Fruit fly (Drosophila melanogaster) whole organism, embryonic: Measurements from ENCODE around the gene CG6066.
A peak's percentile ranks its signal among the peaks of the same experiment; 100 is the strongest.

Experiments
- BEAF-32 ChIP-seq: fragments of 200-800 bp; sonication (Bioruptor generic); optimal IDR thresholded peaks from 3 replicates; lab custom pipeline; 2017; ENCODE audit warnings: missing biosample characterization, missing genetic modification characterization, mild to moderate bottlenecking, moderate library complexity, missing genetic modification reagents
- Bdp1 ChIP-seq: fragments of 200-800 bp; sonication (Bioruptor generic); optimal IDR thresholded peaks from 3 replicates; lab custom pipeline; 2016; ENCODE audit warnings: missing biosample characterization, missing genetic modification characterization
- BtbVII ChIP-seq: fragments of 200-800 bp; sonication (Bioruptor generic); optimal IDR thresholded peaks from 3 replicates; lab custom pipeline; 2017; ENCODE audit warnings: missing biosample characterization, mild to moderate bottlenecking, missing genetic modification characterization
- CG1024 ChIP-seq: fragments of 200-800 bp; sonication (Bioruptor generic); IDR thresholded peaks from 2 replicates; pipeline ENCODE4 v1.3.6; 2022; ENCODE audit warnings: missing biosample characterization, missing genetic modification characterization
- CG10366 ChIP-seq: fragments of 200-800 bp; sonication (Bioruptor generic); IDR thresholded peaks from 2 replicates; pipeline ENCODE4 v1.3.6; 2022; ENCODE audit warnings: missing biosample characterization, missing genetic modification characterization
- CG13296 ChIP-seq: fragments of 200-800 bp; sonication (Bioruptor generic); optimal IDR thresholded peaks from 3 replicates; lab custom pipeline; 2018; ENCODE audit warnings: missing biosample characterization, mild to moderate bottlenecking, missing genetic modification characterization
- CG18011 ChIP-seq: fragments of 200-800 bp; sonication (Bioruptor generic); optimal IDR thresholded peaks from 2 replicates; lab custom pipeline; 2017; ENCODE audit warnings: missing biosample characterization, missing genetic modification characterization, mild to moderate bottlenecking, moderate library complexity, missing genotype
- CG30020 ChIP-seq: fragments of 200-800 bp; optimal IDR thresholded peaks from 2 replicates; lab custom pipeline; 2019; ENCODE audit warnings: missing biosample characterization, mild to moderate bottlenecking, missing genetic modification characterization, moderate library complexity
- CG42726 ChIP-seq: fragments of 200-800 bp; sonication (Bioruptor generic); IDR thresholded peaks from 2 replicates; pipeline ENCODE4 v1.3.6; 2022; ENCODE audit warnings: missing biosample characterization, missing genetic modification characterization; ENCODE audit not compliant: partially characterized antibody
- CG4328 ChIP-seq: fragments of 200-800 bp; sonication (Bioruptor generic); optimal IDR thresholded peaks from 3 replicates; lab custom pipeline; 2017; ENCODE audit warnings: missing biosample characterization, missing genetic modification reagents, missing genetic modification characterization
- CG4707 ChIP-seq: fragments of 200-800 bp; sonication (Bioruptor generic); optimal IDR thresholded peaks from 2 replicates; lab custom pipeline; 2018; ENCODE audit warnings: missing biosample characterization, mild to moderate bottlenecking, missing genetic modification characterization, moderate library complexity
- CG4820 ChIP-seq: fragments of 200-800 bp; sonication (Bioruptor generic); optimal IDR thresholded peaks from 3 replicates; lab custom pipeline; 2016; ENCODE audit warnings: missing biosample characterization, missing genetic modification characterization
- CG7372 ChIP-seq: fragments of 200-800 bp; sonication (Bioruptor generic); IDR thresholded peaks from 2 replicates; pipeline ENCODE4 v1.3.6; 2022; ENCODE audit warnings: missing biosample characterization, missing genetic modification characterization
- CG7987 ChIP-seq: fragments of 200-800 bp; sonication (Bioruptor generic); optimal IDR thresholded peaks from 2 replicates; lab custom pipeline; 2018; ENCODE audit warnings: missing biosample characterization, mild to moderate bottlenecking, missing genetic modification characterization, moderate library complexity
- CG8359 ChIP-seq: fragments of 200-800 bp; sonication (Bioruptor generic); optimal IDR thresholded peaks from 2 replicates; lab custom pipeline; 2017; ENCODE audit warnings: missing biosample characterization, mild to moderate bottlenecking, missing genetic modification characterization, borderline replicate concordance
- CG9727 ChIP-seq: fragments of 200-800 bp; sonication (Bioruptor generic); optimal IDR thresholded peaks from 3 replicates; lab custom pipeline; 2017; ENCODE audit warnings: missing biosample characterization, mild to moderate bottlenecking, missing genetic modification characterization
- CG9817 ChIP-seq: fragments of 200-800 bp; sonication (Bioruptor generic); optimal IDR thresholded peaks from 2 replicates; lab custom pipeline; 2018; ENCODE audit warnings: missing biosample characterization, mild to moderate bottlenecking, missing genetic modification characterization, moderate library complexity
- CkIIα-i1 ChIP-seq: fragments of 200-800 bp; sonication (Bioruptor generic); IDR thresholded peaks from 2 replicates; pipeline ENCODE4 v1.3.6; 2022; ENCODE audit warnings: missing biosample characterization, missing genetic modification characterization
- Eip74EF ChIP-seq, 2 experiments: fragments of 200-800 bp in 1 of 2; fragments of >200 bp in 1 of 2; sonication (Bioruptor generic) in 1 of 2; optimal IDR thresholded peaks; 2 replicates each; lab custom pipeline; 2017 to 2019; ENCODE audit warnings: missing biosample characterization in 2 of 2, missing genetic modification characterization in 2 of 2, mild to moderate bottlenecking in 1 of 2, moderate library complexity in 1 of 2
- Gsc ChIP-seq: fragments of 200-800 bp; sonication (Bioruptor generic); IDR thresholded peaks from 2 replicates; pipeline ENCODE4 v1.3.6; 2022; ENCODE audit warnings: missing biosample characterization, missing genetic modification characterization
- Mes4 ChIP-seq: fragments of 200-800 bp; sonication (Bioruptor generic); optimal IDR thresholded peaks from 2 replicates; lab custom pipeline; 2016; ENCODE audit warnings: missing biosample characterization, missing genetic modification characterization
- Sox102F ChIP-seq: fragments of 200-800 bp; sonication (Bioruptor generic); optimal IDR thresholded peaks from 2 replicates; lab custom pipeline; 2018; ENCODE audit warnings: missing biosample characterization, mild to moderate bottlenecking, missing genetic modification characterization, moderate library complexity
- Usf ChIP-seq: fragments of 200-800 bp; sonication (Bioruptor generic); optimal IDR thresholded peaks from 2 replicates; lab custom pipeline; 2017; ENCODE audit warnings: missing genotype, missing biosample characterization, missing genetic modification characterization
- Vsx1 ChIP-seq: fragments of 200-800 bp; sonication (Bioruptor generic); optimal IDR thresholded peaks from 2 replicates; lab custom pipeline; 2017; ENCODE audit warnings: missing biosample characterization, mild to moderate bottlenecking, missing genetic modification characterization, missing genetic modification reagents
- btn ChIP-seq: fragments of 200-800 bp; sonication (Bioruptor generic); optimal IDR thresholded peaks from 2 replicates; lab custom pipeline; 2016; ENCODE audit warnings: missing biosample characterization, missing genetic modification characterization
- cato ChIP-seq: fragments of 200-800 bp; sonication (Bioruptor generic); optimal IDR thresholded peaks from 2 replicates; lab custom pipeline; 2016; ENCODE audit warnings: missing biosample characterization, missing genetic modification characterization, borderline replicate concordance
- cg ChIP-seq: fragments of 200-800 bp; sonication (Bioruptor generic); optimal IDR thresholded peaks from 3 replicates; lab custom pipeline; 2019; ENCODE audit warnings: missing biosample characterization, mild to moderate bottlenecking, missing genetic modification characterization, moderate library complexity
- danr ChIP-seq: fragments of 200-800 bp; sonication (Bioruptor generic); IDR thresholded peaks from 2 replicates; pipeline ENCODE4 v1.3.6; 2022; ENCODE audit warnings: missing biosample characterization, missing genetic modification characterization
- fu2 ChIP-seq: fragments of 200-800 bp; sonication (Bioruptor generic); optimal IDR thresholded peaks from 2 replicates; lab custom pipeline; 2016; ENCODE audit warnings: missing biosample characterization, missing genetic modification characterization
- grau ChIP-seq: fragments of 200-800 bp; optimal IDR thresholded peaks from 3 replicates; lab custom pipeline; 2019; ENCODE audit warnings: missing biosample characterization, mild to moderate bottlenecking, missing genetic modification characterization, moderate library complexity
- gt ChIP-seq: fragments of 200-800 bp; sonication (Bioruptor generic); IDR thresholded peaks from 2 replicates; pipeline ENCODE4 v1.3.6; 2022; ENCODE audit warnings: missing biosample characterization, missing genetic modification characterization
- hbn ChIP-seq: fragments of 200-800 bp; sonication (Bioruptor generic); IDR thresholded peaks from 2 replicates; pipeline ENCODE4 v1.3.6; 2022; ENCODE audit warnings: missing biosample characterization, missing genetic modification characterization; ENCODE audit not compliant: partially characterized antibody
- jigr1 ChIP-seq: fragments of 200-800 bp; sonication (Bioruptor generic); IDR thresholded peaks from 3 replicates; pipeline ENCODE4 v1.3.6; 2022; ENCODE audit warnings: missing biosample characterization, missing genetic modification characterization
- kay ChIP-seq: fragments of 200-800 bp; sonication (Bioruptor generic); optimal IDR thresholded peaks from 2 replicates; lab custom pipeline; 2016; ENCODE audit warnings: missing biosample characterization, missing genetic modification characterization
- knrl ChIP-seq: fragments of 200-800 bp; sonication (Bioruptor generic); IDR thresholded peaks from 3 replicates; pipeline ENCODE4 v1.3.6; 2022; ENCODE audit warnings: missing biosample characterization, missing genetic modification characterization; ENCODE audit not compliant: partially characterized antibody
- mld ChIP-seq: fragments of 200-800 bp; sonication (Bioruptor generic); IDR thresholded peaks from 3 replicates; pipeline ENCODE4 v1.3.6; 2022; ENCODE audit warnings: missing biosample characterization, missing genetic modification characterization; ENCODE audit not compliant: partially characterized antibody
- nom ChIP-seq: fragments of 200-800 bp; sonication (Bioruptor generic); optimal IDR thresholded peaks from 2 replicates; lab custom pipeline; 2017; ENCODE audit warnings: missing biosample characterization, missing genetic modification characterization, mild to moderate bottlenecking, moderate library complexity, missing genetic modification reagents
- odd ChIP-seq: fragments of 200-800 bp; sonication (Bioruptor generic); optimal IDR thresholded peaks from 2 replicates; lab custom pipeline; 2017; ENCODE audit warnings: missing biosample characterization, mild to moderate bottlenecking, missing genetic modification characterization
- pzg ChIP-seq: fragments of 200-800 bp; sonication (Bioruptor generic); optimal IDR thresholded peaks from 3 replicates; lab custom pipeline; 2018; ENCODE audit warnings: missing biosample characterization, mild to moderate bottlenecking, missing genetic modification characterization, moderate library complexity
- rib ChIP-seq: fragments of 200-800 bp; sonication (Bioruptor generic); IDR thresholded peaks from 2 replicates; pipeline ENCODE4 v1.3.6; 2022; ENCODE audit warnings: missing biosample characterization, missing genetic modification characterization
- stwl ChIP-seq: fragments of 200-800 bp; sonication (Bioruptor generic); optimal IDR thresholded peaks from 3 replicates; lab custom pipeline; 2018; ENCODE audit warnings: missing biosample characterization, mild to moderate bottlenecking, missing genetic modification characterization, moderate library complexity
- tio ChIP-seq: fragments of 200-800 bp; sonication (Bioruptor generic); optimal IDR thresholded peaks from 2 replicates; lab custom pipeline; 2017; ENCODE audit warnings: missing biosample characterization, missing genetic modification characterization, inconsistent platforms
- tup ChIP-seq: fragments of 200-800 bp; sonication (Bioruptor generic); optimal IDR thresholded peaks from 2 replicates; lab custom pipeline; 2016; ENCODE audit warnings: missing biosample characterization, mild to moderate bottlenecking, missing genetic modification characterization, moderate library complexity
- unpg ChIP-seq: fragments of 200-800 bp; sonication (Bioruptor generic); optimal IDR thresholded peaks from 3 replicates; lab custom pipeline; 2018; ENCODE audit warnings: missing biosample characterization, mild to moderate bottlenecking, missing genetic modification characterization, moderate library complexity
- wek ChIP-seq: fragments of 200-800 bp; sonication (Bioruptor generic); optimal IDR thresholded peaks from 3 replicates; lab custom pipeline; 2018; ENCODE audit warnings: missing biosample characterization, mild to moderate bottlenecking, missing genetic modification characterization, moderate library complexity

CG6066 gene

dm6 chr3R:27124588-27124987 is 8.1 kb upstream of the CG6066 start, which contains the start of gene CG6059:
Gene CG6059, minus strand, starts transcription at chr3R:27124688.
- TF ChIP-seq cato (GFP tag; lab: Kevin White, UChicago) (no peak), rib (GFP tag; lab: Robert Waterston, UW) (no peak), Usf (GFP tag; lab: Kevin White, UChicago) (no peak)

- TF ChIP-seq CG4707: no peak
- no peak for TF ChIP-seq nom
- TF ChIP-seq Mes4 (GFP tag; lab: Kevin White, UChicago): no peak
- no peak for TF ChIP-seq Vsx1
- no peak for TF ChIP-seq knrl (GFP tag; lab: Robert Waterston, UW)
- no peak for TF ChIP-seq CG9727 (GFP tag; lab: Kevin White, UChicago)
- no peak for TF ChIP-seq BtbVII (GFP tag; lab: Kevin White, UChicago)
- no peak for TF ChIP-seq wek (GFP tag; lab: Kevin White, UChicago)
- TF ChIP-seq CG7372: no peak
- no peak for TF ChIP-seq tup (GFP tag; lab: Kevin White, UChicago)
- no peak for TF ChIP-seq pzg (GFP tag; lab: Kevin White, UChicago)
- no peak for TF ChIP-seq Eip74EF (GFP tag; optimal IDR thresholded peaks at IDR 0.05; lab: Kevin White, UChicago)
- no peak for TF ChIP-seq odd (GFP tag; lab: Kevin White, UChicago)
- no peak for TF ChIP-seq Sox102F (GFP tag; lab: Kevin White, UChicago)
- no peak for TF ChIP-seq cg
- TF ChIP-seq unpg (GFP tag; lab: Kevin White, UChicago): no peak
- TF ChIP-seq CG13296 (GFP tag; lab: Kevin White, UChicago): no peak
- TF ChIP-seq tio (GFP tag; lab: Kevin White, UChicago): no peak
These were observed 1.8 kb upstream of the CG6066 start, which contains the start of gene CG5882 for dm6 chr3R:27118346-27118745. Gene CG5882, plus strand, starts transcription at chr3R:27118646.

dm6 chr3R:27111784-27112602 is 4.5 kb downstream of the CG6066 start, which contains the start of the genes gb and CG5815:
Gene gb, minus strand, starts transcription at chr3R:27112270.
Gene CG5815, plus strand, starts transcription at chr3R:27112566.
- no peak for TF ChIP-seq CkIIα-i1 (GFP tag; lab: Robert Waterston, UW)
- TF ChIP-seq hbn (GFP tag; lab: Robert Waterston, UW): peak; percentile 94
- peak; percentile 77 for TF ChIP-seq Bdp1 (GFP tag; lab: Kevin White, UChicago)
- TF ChIP-seq Gsc (GFP tag; lab: Robert Waterston, UW): no peak
- TF ChIP-seq CG42726 (GFP tag; lab: Robert Waterston, UW): no peak; the same call in 1 of the 2 replicates
- peak; percentile 87 for TF ChIP-seq mld
- TF ChIP-seq danr (GFP tag; lab: Robert Waterston, UW): peak; percentile 74
- TF ChIP-seq CG18011: peak; percentile 80
- TF ChIP-seq CG30020 (tag; lab: Kevin White, UChicago): peak; percentile 71
- TF ChIP-seq kay: peak; percentile 80
- peak; percentile 92 for TF ChIP-seq BEAF-32
- peak; percentile 79 for TF ChIP-seq fu2 (GFP tag; lab: Kevin White, UChicago)
- peak; percentile 91 for TF ChIP-seq grau (tag; lab: Kevin White, UChicago)
- TF ChIP-seq CG8359: peak; percentile 70
- peak; percentile 68; the same call in 1 of the 3 replicates for TF ChIP-seq jigr1 (GFP tag; lab: Robert Waterston, UW)
- TF ChIP-seq CG4820 (GFP tag; lab: Kevin White, UChicago): peak; percentile 86
- TF ChIP-seq gt (GFP tag; lab: Robert Waterston, UW): 0 out of 2 replicates have a peak, but pooled peaks have one; percentile 38
- peak; percentile 85 for TF ChIP-seq CG4328 (GFP tag; lab: Kevin White, UChicago)
- peak; percentile 92 for TF ChIP-seq CG9727 (GFP tag; lab: Kevin White, UChicago)
- TF ChIP-seq CG9817 (tag; lab: Kevin White, UChicago): peak; percentile 91
- peak; percentile 70; the same call in 1 of the 2 replicates for TF ChIP-seq CG1024 (GFP tag; lab: Robert Waterston, UW)
- TF ChIP-seq CG7987: peak; percentile 88
- peak; percentile 98 for TF ChIP-seq CG10366 (GFP tag; lab: Robert Waterston, UW)
- TF ChIP-seq stwl (tag; lab: Kevin White, UChicago): peak; percentile 84
- TF ChIP-seq btn (GFP tag; lab: Kevin White, UChicago): peak; percentile 26
